Worm (Caenorhabditis elegans) whole organism, L4/young adult: ENCODE results near the gene fbxc-33.

Source experiments
- dao-5 ChIP-seq: sonication (generic microtip); optimal IDR thresholded peaks from 2 replicates; lab custom pipeline; 2016; ENCODE audit warnings: missing genotype, missing genetic modification characterization, moderate library complexity, missing compliant biosample characterization
- him-1 ChIP-seq: sonication (generic microtip); optimal IDR thresholded peaks from 2 replicates; lab custom pipeline; 2016; ENCODE audit warnings: missing genotype, missing genetic modification reagents, missing genetic modification characterization, missing compliant biosample characterization

ce11 chrII:927331-927730, 13.9 kb downstream of the fbxc-33 start, which contains the start of gene R07C3.13:
- no peak for TF ChIP-seq him-1 (tag; lab: Kevin White, UChicago)
- TF ChIP-seq dao-5 = no peak
